Fruit fly (Drosophila melanogaster) whole organism, embryonic: Measurements from ENCODE around the gene CG5828.

Source experiments
- Abd-B ChIP-seq: fragments of 200-800 bp; sonication (Bioruptor generic); optimal IDR thresholded peaks from 2 replicates; lab custom pipeline; 2018; ENCODE audit warnings: missing biosample characterization, mild to moderate bottlenecking, missing genetic modification characterization, moderate library complexity
- Adf1 ChIP-seq: fragments of 200-800 bp; sonication (Bioruptor generic); IDR thresholded peaks from 2 replicates; pipeline ENCODE4 v1.3.6; 2022; ENCODE audit warnings: missing biosample characterization, missing genetic modification characterization
- Atf3 ChIP-seq: fragments of 200-800 bp; sonication (Bioruptor generic); optimal IDR thresholded peaks from 3 replicates; lab custom pipeline; 2016; ENCODE audit warnings: missing biosample characterization, missing genetic modification characterization
- Awh ChIP-seq: fragments of 200-800 bp; sonication (Bioruptor generic); IDR thresholded peaks from 2 replicates; pipeline ENCODE4, ENCODE4 v1.3.6; 2022; ENCODE audit warnings: missing biosample characterization, missing genetic modification characterization
- B-H1 ChIP-seq: fragments of 200-800 bp; sonication (Bioruptor generic); IDR thresholded peaks from 3 replicates; pipeline ENCODE4 v1.3.6; 2022; ENCODE audit warnings: missing biosample characterization, missing genetic modification characterization
- CG10147 ChIP-seq: fragments of 200-800 bp; sonication (Bioruptor generic); optimal IDR thresholded peaks from 2 replicates; lab custom pipeline; 2019; ENCODE audit warnings: missing biosample characterization, mild to moderate bottlenecking, missing genetic modification characterization, moderate library complexity
- CG1024 ChIP-seq: fragments of 200-800 bp; sonication (Bioruptor generic); IDR thresholded peaks from 2 replicates; pipeline ENCODE4 v1.3.6; 2022; ENCODE audit warnings: missing biosample characterization, missing genetic modification characterization
- CG10959 ChIP-seq: fragments of 200-800 bp; sonication (Bioruptor generic); IDR thresholded peaks from 2 replicates; pipeline ENCODE4 v1.3.6; 2022; ENCODE audit warnings: missing biosample characterization, missing genetic modification characterization
- CG12104 ChIP-seq: fragments of 200-800 bp; sonication (Bioruptor generic); optimal IDR thresholded peaks from 3 replicates; lab custom pipeline; 2016; ENCODE audit warnings: missing biosample characterization, missing genetic modification characterization
- CG12299 ChIP-seq: fragments of 200-800 bp; sonication (Bioruptor generic); optimal IDR thresholded peaks from 2 replicates; lab custom pipeline; 2018; ENCODE audit warnings: missing biosample characterization, mild to moderate bottlenecking, missing genetic modification characterization
- CG15601 ChIP-seq: fragments of 200-800 bp; sonication (Bioruptor generic); optimal IDR thresholded peaks from 3 replicates; lab custom pipeline; 2019; ENCODE audit warnings: missing biosample characterization, mild to moderate bottlenecking, missing genetic modification characterization, moderate library complexity
- CG16815 ChIP-seq: fragments of 200-800 bp; sonication (Bioruptor generic); optimal IDR thresholded peaks from 3 replicates; lab custom pipeline; 2017; ENCODE audit warnings: missing biosample characterization, mild to moderate bottlenecking, missing genetic modification characterization
- CG16863 ChIP-seq: fragments of 200-800 bp; sonication (Bioruptor generic); optimal IDR thresholded peaks from 3 replicates; lab custom pipeline; 2016; ENCODE audit warnings: missing biosample characterization, missing genetic modification characterization
- CG17186 ChIP-seq: fragments of 200-800 bp; sonication (Bioruptor generic); optimal IDR thresholded peaks from 3 replicates; lab custom pipeline; 2017; ENCODE audit warnings: missing biosample characterization, missing genetic modification reagents, missing genetic modification characterization
- CG30431 ChIP-seq: fragments of 200-800 bp; sonication (Bioruptor generic); optimal IDR thresholded peaks from 2 replicates; lab custom pipeline; 2017; ENCODE audit warnings: missing biosample characterization, missing genetic modification characterization
- CG31224 ChIP-seq: fragments of 200-800 bp; sonication (Bioruptor generic); IDR thresholded peaks from 2 replicates; pipeline ENCODE4 v1.3.6; 2022; ENCODE audit warnings: missing biosample characterization, missing genetic modification characterization
- CG3995 ChIP-seq: fragments of 200-800 bp; sonication (Bioruptor generic); optimal IDR thresholded peaks from 3 replicates; lab custom pipeline; 2016; ENCODE audit warnings: missing biosample characterization, missing genetic modification characterization
- CG43689 ChIP-seq: fragments of 200-800 bp; sonication (Bioruptor generic); IDR thresholded peaks from 2 replicates; pipeline ENCODE4 v1.3.6; 2022; ENCODE audit warnings: missing biosample characterization, missing genetic modification characterization
- CG4404 ChIP-seq: fragments of 200-800 bp; sonication (Bioruptor generic); IDR thresholded peaks from 2 replicates; pipeline ENCODE4 v1.3.6; 2022; ENCODE audit warnings: missing biosample characterization, missing genetic modification characterization
- CG5953 ChIP-seq: fragments of 200-800 bp; sonication (Bioruptor generic); IDR thresholded peaks from 2 replicates; pipeline ENCODE4 v1.3.6; 2022; ENCODE audit warnings: missing biosample characterization, missing genetic modification characterization
- CG8924 ChIP-seq: fragments of 200-800 bp; optimal IDR thresholded peaks from 3 replicates; lab custom pipeline; 2019; ENCODE audit warnings: missing biosample characterization, mild to moderate bottlenecking, missing genetic modification characterization, moderate library complexity
- CTCF ChIP-seq: fragments of 200-800 bp; sonication (Bioruptor generic); optimal IDR thresholded peaks from 2 replicates; lab custom pipeline; 2017; ENCODE audit warnings: missing biosample characterization, mild to moderate bottlenecking, missing genetic modification characterization, moderate library complexity
- CoRest ChIP-seq: fragments of 200-800 bp; sonication (Bioruptor generic); optimal IDR thresholded peaks from 3 replicates; lab custom pipeline; 2018; ENCODE audit warnings: missing biosample characterization, mild to moderate bottlenecking, missing genetic modification characterization, moderate library complexity
- Dip3 ChIP-seq: fragments of 200-800 bp; sonication (Bioruptor generic); optimal IDR thresholded peaks from 3 replicates; lab custom pipeline; 2016; ENCODE audit warnings: missing biosample characterization, missing genetic modification characterization
- Dref ChIP-seq: fragments of 200-800 bp; sonication (Bioruptor generic); IDR thresholded peaks from 2 replicates; pipeline ENCODE4 v1.3.6; 2022; ENCODE audit warnings: missing biosample characterization, missing genetic modification characterization
- Ets97D ChIP-seq: fragments of 200-800 bp; sonication (Bioruptor generic); optimal IDR thresholded peaks from 3 replicates; lab custom pipeline; 2016; ENCODE audit warnings: missing biosample characterization, missing genetic modification characterization
- Hmr ChIP-seq: fragments of 200-800 bp; sonication (Bioruptor generic); optimal IDR thresholded peaks from 3 replicates; lab custom pipeline; 2017; ENCODE audit warnings: mild to moderate bottlenecking, missing biosample characterization, missing genetic modification reagents, missing genetic modification characterization
- Kr ChIP-seq: fragments of 200-800 bp; sonication (Bioruptor generic); optimal IDR thresholded peaks from 2 replicates; lab custom pipeline; 2017; ENCODE audit warnings: missing biosample characterization, mild to moderate bottlenecking, missing genetic modification characterization
- Mrtf ChIP-seq: fragments of 200-800 bp; sonication (Bioruptor generic); IDR thresholded peaks from 3 replicates; pipeline ENCODE4 v1.3.6; 2022; ENCODE audit warnings: missing biosample characterization, missing genetic modification characterization
- Side ChIP-seq: fragments of 200-800 bp; sonication (Bioruptor generic); optimal IDR thresholded peaks from 2 replicates; lab custom pipeline; 2016; ENCODE audit warnings: missing biosample characterization, missing genetic modification characterization
- al ChIP-seq: fragments of 200-800 bp; sonication (Bioruptor generic); IDR thresholded peaks from 2 replicates; pipeline ENCODE4 v1.3.6; 2022; ENCODE audit warnings: missing biosample characterization, missing genetic modification characterization
- bbx ChIP-seq: fragments of 200-800 bp; sonication (Bioruptor generic); IDR thresholded peaks from 2 replicates; pipeline ENCODE4 v1.3.6; 2022; ENCODE audit warnings: missing biosample characterization, missing genetic modification characterization; ENCODE audit not compliant: partially characterized antibody
- cad ChIP-seq: fragments of >200 bp; optimal IDR thresholded peaks from 2 replicates; lab custom pipeline; 2017; ENCODE audit warnings: missing biosample characterization, missing genetic modification characterization
- chm ChIP-seq: fragments of 200-800 bp; sonication (Bioruptor generic); IDR thresholded peaks from 2 replicates; pipeline ENCODE4 v1.3.6; 2022; ENCODE audit warnings: missing biosample characterization, missing genetic modification characterization
- crp ChIP-seq, 2 experiments: fragments of 200-800 bp; sonication (Bioruptor generic); optimal IDR thresholded peaks; 2 replicates in 1 of 2; 3 replicates in 1 of 2; lab custom pipeline; 2017; ENCODE audit warnings: missing biosample characterization in 2 of 2, missing genetic modification characterization in 2 of 2, mild to moderate bottlenecking in 1 of 2, moderate library complexity in 1 of 2
- dysf ChIP-seq: fragments of 200-800 bp; sonication (Bioruptor generic); IDR thresholded peaks from 3 replicates; pipeline ENCODE4 v1.3.6; 2022; ENCODE audit warnings: missing biosample characterization, missing genetic modification characterization
- en ChIP-seq: fragments of 200-800 bp; sonication (Bioruptor generic); optimal IDR thresholded peaks from 2 replicates; lab custom pipeline; 2016; ENCODE audit warnings: missing biosample characterization, missing genetic modification characterization
- fd3F ChIP-seq: fragments of 200-800 bp; sonication (Bioruptor generic); optimal IDR thresholded peaks from 2 replicates; lab custom pipeline; 2018; ENCODE audit warnings: missing biosample characterization, mild to moderate bottlenecking, missing genetic modification characterization, moderate library complexity
- ftz-f1 ChIP-seq: fragments of 200-800 bp; sonication (Bioruptor generic); optimal IDR thresholded peaks from 2 replicates; lab custom pipeline; 2016; ENCODE audit warnings: missing biosample characterization, missing genetic modification characterization
- jumu ChIP-seq: fragments of 200-800 bp; sonication (Bioruptor generic); optimal IDR thresholded peaks from 3 replicates; lab custom pipeline; 2016; ENCODE audit warnings: missing biosample characterization, missing genetic modification characterization
- kah ChIP-seq: fragments of 200-800 bp; sonication (Bioruptor generic); optimal IDR thresholded peaks from 2 replicates; lab custom pipeline; 2018; ENCODE audit warnings: missing biosample characterization, mild to moderate bottlenecking, missing genetic modification characterization
- klu ChIP-seq: fragments of 200-800 bp; sonication (Bioruptor generic); IDR thresholded peaks from 2 replicates; pipeline ENCODE4 v1.3.6; 2022; ENCODE audit warnings: missing biosample characterization, missing genetic modification characterization
- kni ChIP-seq: fragments of 200-800 bp; sonication (Bioruptor generic); optimal IDR thresholded peaks from 3 replicates; lab custom pipeline; 2017; ENCODE audit warnings: mild to moderate bottlenecking, missing biosample characterization, missing genetic modification reagents, missing genetic modification characterization
- onecut ChIP-seq: fragments of 200-800 bp; sonication (Bioruptor generic); IDR thresholded peaks from 2 replicates; pipeline ENCODE4 v1.3.6; 2022; ENCODE audit warnings: missing biosample characterization, missing genetic modification characterization
- org-1 ChIP-seq: fragments of 200-800 bp; sonication (Bioruptor generic); optimal IDR thresholded peaks from 2 replicates; lab custom pipeline; 2017; ENCODE audit warnings: missing biosample characterization, missing genetic modification characterization
- pzg ChIP-seq: fragments of 200-800 bp; sonication (Bioruptor generic); optimal IDR thresholded peaks from 3 replicates; lab custom pipeline; 2018; ENCODE audit warnings: missing biosample characterization, mild to moderate bottlenecking, missing genetic modification characterization, moderate library complexity
- ranshi ChIP-seq: fragments of 200-800 bp; sonication (Bioruptor generic); IDR thresholded peaks from 2 replicates; pipeline ENCODE4 v1.3.6; 2022; ENCODE audit warnings: missing biosample characterization, missing genetic modification characterization
- schlank ChIP-seq: fragments of 200-800 bp; sonication (Bioruptor generic); optimal IDR thresholded peaks from 2 replicates; lab custom pipeline; 2018; ENCODE audit warnings: missing biosample characterization, mild to moderate bottlenecking, missing genetic modification characterization
- so ChIP-seq: fragments of 200-800 bp; sonication (Bioruptor generic); IDR thresholded peaks from 3 replicates; pipeline ENCODE4 v1.3.6; 2022; ENCODE audit warnings: missing biosample characterization, missing genetic modification characterization
- tll ChIP-seq, 2 experiments: fragments of 200-800 bp in 1 of 2; fragments of >200 bp in 1 of 2; sonication (Bioruptor generic) in 1 of 2; optimal IDR thresholded peaks; 2 replicates each; lab custom pipeline; 2017 to 2019; ENCODE audit warnings: missing biosample characterization in 2 of 2, missing genetic modification characterization in 2 of 2, mild to moderate bottlenecking in 1 of 2, moderate library complexity in 1 of 2
- tna ChIP-seq: fragments of 200-800 bp; sonication (Bioruptor generic); IDR thresholded peaks from 2 replicates; pipeline ENCODE4 v1.3.6; 2022; ENCODE audit warnings: missing biosample characterization, missing genetic modification characterization; ENCODE audit not compliant: partially characterized antibody
- tx ChIP-seq: fragments of 200-800 bp; sonication (Bioruptor generic); optimal IDR thresholded peaks from 2 replicates; lab custom pipeline; 2016; ENCODE audit warnings: missing biosample characterization, missing genetic modification characterization

The CG5828 gene

DNA sequence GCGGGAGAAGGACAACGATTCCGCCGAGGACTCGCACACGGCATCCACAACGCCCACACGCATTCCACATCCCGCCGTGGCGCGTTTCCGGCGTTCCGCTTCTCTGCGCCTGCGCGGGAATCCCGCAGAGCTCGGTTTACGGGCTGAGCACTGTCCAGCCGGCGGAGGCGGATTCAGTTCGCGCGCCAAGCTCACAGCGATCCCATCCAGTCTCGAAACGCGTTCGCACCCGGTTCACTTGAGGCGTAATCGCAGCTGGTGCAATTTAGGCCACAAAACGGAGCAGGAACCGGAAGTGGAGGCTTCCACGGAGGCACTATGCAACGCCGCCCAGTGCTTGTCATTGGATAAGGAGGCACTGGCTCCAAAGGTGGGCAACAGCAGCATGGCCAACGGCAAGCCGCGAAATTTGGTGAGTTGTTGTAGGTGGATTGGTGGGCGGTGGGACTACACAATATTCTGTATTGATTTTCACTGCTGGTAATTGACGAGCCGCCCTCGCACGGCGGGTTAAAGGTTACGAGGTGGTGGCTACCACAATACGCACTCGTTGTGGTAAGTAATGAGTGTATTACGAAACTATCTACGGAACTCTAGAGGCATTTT, 30.9 kb upstream of the CG5828 start (continued):
- TF ChIP-seq CG10959 (no peak), Adf1 (GFP tag; lab: Robert Waterston, UW) (no peak), schlank (tag; lab: Kevin White, UChicago) (no peak), klu (no peak), tna (no peak), CTCF (GFP tag; lab: Kevin White, UChicago) (no peak), crp (GFP tag; optimal IDR thresholded peaks at IDR 0.05; lab: Kevin White, UChicago) (no peak), bbx (GFP tag; lab: Robert Waterston, UW) (peak; percentile 32; the same call in 1 of the 2 replicates), pzg (GFP tag; lab: Kevin White, UChicago) (no peak), Atf3 (no peak), CG16863 (no peak), fd3F (GFP tag; lab: Kevin White, UChicago) (no peak), CG3995 (GFP tag; lab: Kevin White, UChicago) (no peak), en (GFP tag; lab: Kevin White, UChicago) (no peak), Dref (GFP tag; lab: Robert Waterston, UW) (no peak), Abd-B (GFP tag; lab: Kevin White, UChicago) (no peak), CG5953 (GFP tag; lab: Robert Waterston, UW) (peak; percentile 43; the same call in 1 of the 2 replicates), CG30431 (GFP tag; lab: Kevin White, UChicago) (no peak), Side (GFP tag; lab: Kevin White, UChicago) (no peak), ftz-f1 (GFP tag; lab: Kevin White, UChicago) (no peak), tll (GFP tag; optimal IDR thresholded peaks at IDR 0.05; lab: Kevin White, UChicago) (no peak), CG31224 (GFP tag; lab: Robert Waterston, UW) (no peak), org-1 (GFP tag; lab: Kevin White, UChicago) (no peak), tx (GFP tag; lab: Kevin White, UChicago) (no peak), so (0 out of 3 replicates have a peak, but pooled peaks have one; percentile 17), Hmr (GFP tag; lab: Kevin White, UChicago) (peak; percentile 20), CG43689 (GFP tag; lab: Robert Waterston, UW) (no peak), dysf (GFP tag; lab: Robert Waterston, UW) (no peak), Ets97D (GFP tag; lab: Kevin White, UChicago) (peak; percentile 19), B-H1 (GFP tag; lab: Robert Waterston, UW) (no peak), CG8924 (tag; lab: Kevin White, UChicago) (no peak), CG17186 (no peak), Dip3 (GFP tag; lab: Kevin White, UChicago) (no peak), CG12104 (no peak), CoRest (tag; lab: Kevin White, UChicago) (no peak), onecut (GFP tag; lab: Robert Waterston, UW) (peak; percentile 84), al (GFP tag; lab: Robert Waterston, UW) (no peak), kah (GFP tag; lab: Kevin White, UChicago) (no peak), kni (no peak), Mrtf (GFP tag; lab: Robert Waterston, UW) (no peak), CG16815 (GFP tag; lab: Kevin White, UChicago) (no peak), chm (0 out of 2 replicates have a peak, but pooled peaks have one; percentile 33), CG15601 (tag; lab: Kevin White, UChicago) (no peak), ranshi (GFP tag; lab: Robert Waterston, UW) (no peak), CG12299 (tag; lab: Kevin White, UChicago) (no peak), Kr (GFP tag; lab: Kevin White, UChicago) (no peak), jumu (no peak), CG10147 (GFP tag; lab: Kevin White, UChicago) (no peak), Awh (GFP tag; lab: Robert Waterston, UW) (no peak), CG1024 (no peak), cad (no peak), CG4404 (GFP tag; lab: Robert Waterston, UW) (no peak)
